Fruit fly (Drosophila melanogaster): ENCODE data around the gene PQBP1.

Gene PQBP1

DNA sequence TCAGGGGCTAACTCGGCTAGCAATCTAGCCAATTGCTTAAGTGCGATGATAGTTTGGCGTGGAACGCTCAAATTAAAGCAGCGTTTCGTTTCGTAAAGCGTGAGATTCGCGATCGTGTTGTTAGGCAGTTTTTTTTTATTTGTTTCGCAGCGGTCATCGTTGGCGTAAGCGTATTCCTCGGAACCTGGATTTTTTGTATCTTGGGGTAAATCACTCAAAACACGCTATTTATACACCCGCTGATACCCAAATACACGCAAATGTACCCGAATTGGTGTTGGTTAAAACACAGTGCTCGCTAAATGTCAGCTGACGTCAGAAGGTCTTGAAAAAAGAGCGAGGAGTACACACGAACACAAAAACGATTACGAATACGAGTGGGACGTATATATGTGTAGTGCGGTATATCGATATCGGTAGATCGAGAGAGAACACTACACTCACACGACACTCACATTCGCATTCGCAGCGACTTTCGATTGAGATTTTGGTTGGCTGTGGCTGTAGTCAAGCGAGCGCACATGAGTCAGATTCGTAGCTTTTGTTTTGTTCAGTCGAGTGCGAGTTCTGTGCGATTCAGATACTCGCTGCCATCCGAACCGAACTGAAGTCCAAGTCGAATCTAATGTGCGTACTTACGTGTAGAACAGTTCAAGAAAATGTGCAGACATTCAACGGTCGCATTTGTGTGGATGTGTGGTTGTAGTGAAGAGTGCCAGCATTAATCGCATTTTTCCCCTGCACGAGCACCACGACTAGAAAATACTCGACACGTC, 15.7 kb upstream of the PQBP1 start (continued):
- TF ChIP-seq CG4328 (GFP tag; optimal IDR thresholded peaks at IDR 0.05) (no peak), fd96Cb (tag; optimal IDR thresholded peaks at IDR 0.05) (no peak), CG3838 (GFP tag; optimal IDR thresholded peaks at IDR 0.05) (no peak), sna (GFP tag; IDR thresholded peaks at IDR 0.05; ENCODE audit: partially characterized antibody) (no peak), CG9797 (GFP tag; optimal IDR thresholded peaks at IDR 0.05) (no peak), tx (GFP tag; optimal IDR thresholded peaks at IDR 0.05) (no peak), CG3281 (GFP tag; optimal IDR thresholded peaks at IDR 0.05) (peak; percentile 44), stwl (tag; optimal IDR thresholded peaks at IDR 0.05) (peak; percentile 73), CG14710 (tag; optimal IDR thresholded peaks at IDR 0.05) (no peak), CG3847 (GFP tag; IDR thresholded peaks at IDR 0.05) (no peak), CG12299 (tag; optimal IDR thresholded peaks at IDR 0.05) (no peak), ci (GFP tag; IDR thresholded peaks at IDR 0.05) (no peak), CG1832 (GFP tag; optimal IDR thresholded peaks at IDR 0.05) (no peak), gcm (GFP tag; optimal IDR thresholded peaks at IDR 0.05) (peak; percentile 42), tna (GFP tag; IDR thresholded peaks at IDR 0.05; ENCODE audit: partially characterized antibody) (no peak), zf30C (GFP tag; optimal IDR thresholded peaks at IDR 0.05) (peak; percentile 11), emc (GFP tag; optimal IDR thresholded peaks at IDR 0.05) (no peak), CG12769 (tag; optimal IDR thresholded peaks at IDR 0.05) (peak; percentile 73), pnt (GFP tag; optimal IDR thresholded peaks at IDR 0.05) (no peak), eyg (GFP tag; optimal IDR thresholded peaks at IDR 0.05) (no peak), CG4360 (GFP tag; IDR thresholded peaks at IDR 0.05) (no peak), CG18764 (GFP tag; optimal IDR thresholded peaks at IDR 0.05) (peak; percentile 25), CG17829 (tag; optimal IDR thresholded peaks at IDR 0.05) (peak; percentile 45), CG12236 (GFP tag; optimal IDR thresholded peaks at IDR 0.05) (no peak), CG15479 (GFP tag; optimal IDR thresholded peaks at IDR 0.05) (peak; percentile 65), D (optimal IDR thresholded peaks at IDR 0.05) (peak; percentile 39), D (GFP tag; optimal IDR thresholded peaks at IDR 0.05) (no peak), Aef1 (GFP tag; IDR thresholded peaks at IDR 0.05) (no peak), CG6791 (GFP tag; IDR thresholded peaks at IDR 0.05; ENCODE audit: partially characterized antibody) (no peak), Sry-β (GFP tag; optimal IDR thresholded peaks at IDR 0.05) (peak; percentile 40), Hr3 (GFP tag; optimal IDR thresholded peaks at IDR 0.05) (no peak), NC2β (GFP tag; optimal IDR thresholded peaks at IDR 0.05) (no peak), nmo (GFP tag; optimal IDR thresholded peaks at IDR 0.05) (no peak), Dll (GFP tag; IDR thresholded peaks at IDR 0.05; ENCODE audit: partially characterized antibody) (no peak), jing (GFP tag; optimal IDR thresholded peaks at IDR 0.05) (no peak), CG2202 (tag; optimal IDR thresholded peaks at IDR 0.05) (peak; percentile 3)

DNA sequence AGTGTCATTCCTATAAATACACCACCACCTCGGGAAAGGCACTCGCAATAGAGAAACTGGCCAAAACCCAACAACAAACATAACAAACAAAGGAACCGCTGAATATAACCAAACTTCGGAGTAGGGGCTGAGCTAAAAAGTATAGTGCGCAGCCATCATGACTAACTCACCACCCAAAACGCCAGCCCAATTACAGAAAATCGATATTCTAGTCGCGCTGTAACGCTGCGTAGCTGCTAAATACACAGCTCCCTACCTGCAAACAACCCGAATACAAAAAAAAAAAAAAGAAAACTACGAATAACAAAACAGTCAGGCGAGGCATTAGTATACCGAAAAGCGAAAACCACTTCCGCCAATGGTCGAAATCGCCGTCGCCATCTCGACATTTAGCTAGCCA, 14.9 kb upstream of the PQBP1 start:
- TF ChIP-seq Bdp1 (GFP tag; optimal IDR thresholded peaks at IDR 0.05) (no peak), Rfx (GFP tag; IDR thresholded peaks at IDR 0.05) (no peak), eve (GFP tag; optimal IDR thresholded peaks at IDR 0.05) (peak in 1 of 2 experiments; percentile 87), bigmax (GFP tag; optimal IDR thresholded peaks at IDR 0.05) (peak; percentile 39), schlank (tag; optimal IDR thresholded peaks at IDR 0.05) (no peak), CG14667 (GFP tag; IDR thresholded peaks at IDR 0.05) (no peak), pros (GFP tag; optimal IDR thresholded peaks at IDR 0.05) (no peak), ab (GFP tag; optimal IDR thresholded peaks at IDR 0.05) (peak; percentile 4), CG10959 (GFP tag; IDR thresholded peaks at IDR 0.05) (no peak), pnt (GFP tag; optimal IDR thresholded peaks at IDR 0.05) (no peak), CG9727 (GFP tag; optimal IDR thresholded peaks at IDR 0.05) (no peak), CG12659 (GFP tag; optimal IDR thresholded peaks at IDR 0.05) (no peak), CG10431 (GFP tag; optimal IDR thresholded peaks at IDR 0.05) (peak; percentile 10), Asciz (GFP tag; optimal IDR thresholded peaks at IDR 0.05) (no peak), CG4820 (GFP tag; optimal IDR thresholded peaks at IDR 0.05) (no peak), onecut (GFP tag; IDR thresholded peaks at IDR 0.05) (peak; percentile 96), Hsf (GFP tag; optimal IDR thresholded peaks at IDR 0.05) (no peak)

All from whole organism, embryonic.